Worm (Caenorhabditis elegans) whole organism, L4/young adult: ENCODE measurements around the gene elpc-4.
A peak's percentile ranks its signal among the peaks of the same experiment; 100 is the strongest.

Experiments
- W03F9.2 ChIP-seq: fragments of 150-350 bp; optimal IDR thresholded peaks from 2 replicates; lab custom pipeline; 2014; ENCODE audit warnings: missing biosample characterization, missing genetic modification characterization
- dao-5 ChIP-seq: sonication (generic microtip); optimal IDR thresholded peaks from 2 replicates; lab custom pipeline; 2016; ENCODE audit warnings: missing genotype, missing genetic modification characterization, moderate library complexity, missing compliant biosample characterization
- him-1 ChIP-seq: sonication (generic microtip); optimal IDR thresholded peaks from 2 replicates; lab custom pipeline; 2016; ENCODE audit warnings: missing genotype, missing genetic modification reagents, missing genetic modification characterization, missing compliant biosample characterization

Gene elpc-4

DNA sequence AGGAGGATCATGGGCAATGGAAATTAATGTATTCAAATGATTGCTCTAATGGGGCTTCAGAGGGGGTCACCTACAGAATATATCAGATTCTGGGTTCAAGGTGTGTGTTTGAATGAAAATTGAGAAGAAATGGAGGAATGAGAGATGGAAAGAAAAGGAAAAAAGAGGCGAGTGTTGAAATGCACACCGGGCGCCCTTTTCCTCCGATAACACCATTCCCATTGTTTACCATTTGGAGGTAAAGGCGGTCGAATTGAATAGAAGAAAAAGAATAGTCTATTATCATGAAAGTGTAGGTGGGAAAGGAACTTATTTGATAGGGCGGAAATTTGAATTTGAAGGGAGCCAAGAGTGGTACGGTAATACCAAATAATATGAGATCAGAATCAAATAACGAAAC is 11.4 kb upstream of the elpc-4 start:
- no peak for TF ChIP-seq dao-5
- TF ChIP-seq W03F9.2 (tag; lab: Kevin White, UChicago): no peak
- no peak for TF ChIP-seq him-1 (tag; lab: Kevin White, UChicago)

DNA sequence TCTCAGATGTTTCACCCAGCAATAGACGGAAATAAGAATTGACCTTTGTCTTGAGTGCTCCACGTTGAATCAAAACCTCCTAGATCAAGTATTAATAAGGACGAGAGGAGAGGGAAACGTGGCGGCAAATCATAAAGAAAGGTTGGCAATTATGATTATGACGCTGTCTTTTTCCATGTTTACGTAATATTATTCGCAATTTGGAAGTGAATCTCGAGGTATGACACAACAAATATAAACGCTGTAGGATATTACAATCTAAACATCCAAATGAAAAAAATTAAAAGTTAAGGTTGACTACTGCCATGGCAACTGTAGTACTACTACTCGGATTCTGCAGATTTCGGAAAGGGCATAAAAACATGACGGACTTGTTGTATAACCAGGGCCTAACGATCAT is 10.6 kb upstream of the elpc-4 start:
- TF ChIP-seq dao-5 (no peak), W03F9.2 (tag; lab: Kevin White, UChicago) (no peak), him-1 (tag; lab: Kevin White, UChicago) (no peak)

DNA sequence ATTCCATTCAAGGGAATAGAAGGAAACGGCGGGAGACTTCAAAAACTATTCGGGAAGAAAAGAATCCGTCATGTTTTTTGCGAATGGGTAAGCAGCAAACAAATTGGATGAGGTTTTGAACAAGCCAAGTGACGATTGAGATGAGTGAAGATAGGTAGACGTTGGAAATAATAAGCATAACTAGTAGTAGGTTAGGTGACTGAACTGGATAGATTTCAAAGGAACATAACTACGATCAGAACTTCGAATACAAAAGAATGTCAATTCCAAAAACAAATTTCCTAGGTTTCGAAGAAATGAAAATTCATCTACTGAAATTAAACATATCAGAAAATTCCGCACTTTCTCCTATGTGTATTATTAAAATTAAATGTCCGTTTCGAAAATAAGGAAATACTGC is 9.2 kb upstream of the elpc-4 start:
- no peak for TF ChIP-seq him-1 (tag; lab: Kevin White, UChicago)
- TF ChIP-seq dao-5: no peak
- no peak for TF ChIP-seq W03F9.2 (tag; lab: Kevin White, UChicago)

DNA sequence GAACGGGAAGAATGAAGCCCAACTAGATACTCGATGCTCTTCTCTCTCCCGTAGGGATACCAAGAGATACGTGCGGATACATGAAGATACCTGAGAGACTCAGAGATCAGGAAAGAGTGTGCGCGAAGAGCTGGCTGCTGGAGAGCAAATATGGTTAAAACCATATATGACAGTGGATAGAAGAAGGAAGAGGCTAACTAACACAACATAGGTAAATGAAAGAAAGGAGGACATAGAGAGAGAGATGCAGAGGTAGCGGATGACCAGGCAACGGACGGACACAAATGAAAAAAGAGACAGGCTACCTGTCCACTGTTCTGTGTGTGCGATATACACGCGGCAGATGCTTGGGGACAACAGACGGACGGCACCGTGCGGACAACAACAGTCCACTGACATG is 8.7 kb upstream of the elpc-4 start:
- no peak for TF ChIP-seq W03F9.2 (tag; lab: Kevin White, UChicago)
- TF ChIP-seq him-1 (tag; lab: Kevin White, UChicago): no peak
- TF ChIP-seq dao-5: no peak

DNA sequence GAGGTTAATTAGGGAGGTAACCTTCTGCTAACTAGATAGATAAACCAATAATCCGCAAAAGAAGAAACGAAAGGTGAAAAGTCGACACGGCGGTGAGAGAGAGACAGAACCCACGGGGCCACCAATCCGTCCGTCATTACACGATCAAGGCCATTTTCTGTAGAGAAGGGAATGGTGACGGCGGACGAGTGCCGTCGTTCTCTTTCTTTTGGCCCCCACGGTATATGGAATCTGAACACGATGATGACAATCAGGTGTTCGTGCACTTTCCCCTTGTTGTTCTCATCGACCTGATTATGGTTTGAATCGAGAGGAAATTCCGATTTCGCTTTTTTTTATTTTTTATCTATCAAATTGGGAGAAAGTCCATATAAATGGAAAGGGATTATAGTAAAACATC is 7.4 kb upstream of the elpc-4 start:
- TF ChIP-seq W03F9.2 (tag; lab: Kevin White, UChicago) (no peak), him-1 (tag; lab: Kevin White, UChicago) (no peak), dao-5 (no peak)

DNA sequence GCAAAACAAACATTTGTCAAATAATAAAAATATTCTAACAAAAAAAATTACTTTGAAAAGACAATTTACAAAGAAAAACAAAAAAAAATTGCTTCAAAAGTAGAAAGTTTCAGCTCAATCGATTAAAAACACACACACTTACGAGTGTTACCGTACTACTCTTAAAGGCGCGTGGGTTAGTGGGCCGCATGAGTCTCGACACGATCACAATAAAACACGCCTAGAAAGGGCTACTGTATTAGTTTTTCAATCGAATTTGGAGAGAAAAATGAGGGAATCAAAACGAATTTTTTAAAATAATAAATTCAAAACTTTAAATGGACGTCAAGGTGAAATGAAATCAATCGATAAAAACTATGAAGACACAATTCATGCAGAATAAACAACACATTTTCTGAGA is 6.3 kb upstream of the elpc-4 start:
- TF ChIP-seq W03F9.2 (tag; lab: Kevin White, UChicago): peak; percentile 31
- no peak for TF ChIP-seq dao-5
- no peak for TF ChIP-seq him-1 (tag; lab: Kevin White, UChicago)

DNA sequence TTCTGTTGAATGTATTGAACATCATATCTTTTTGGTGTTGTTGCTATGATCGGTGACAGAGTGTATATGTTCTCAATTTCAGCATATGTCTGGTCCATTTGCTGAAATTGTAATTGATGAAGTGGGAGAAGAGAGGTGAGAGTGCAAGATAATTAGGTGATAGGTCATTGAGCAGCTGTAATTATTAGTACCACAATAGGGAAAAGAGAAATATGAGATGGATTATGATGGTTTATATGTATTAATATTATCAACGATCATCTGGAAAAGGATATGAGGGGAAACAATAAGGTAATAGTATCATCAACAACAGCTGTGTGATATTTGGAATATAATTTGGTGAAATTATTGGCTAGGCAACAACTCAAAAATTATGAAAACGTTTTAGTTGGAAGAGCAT is 4.5 kb upstream of the elpc-4 start, which contains the start of gene Y42H9B.3:
Y42H9B.3 (minus strand) TSS at position 101 of the 400 bp plus-strand sequence.
- TF ChIP-seq him-1 (tag; lab: Kevin White, UChicago): no peak
- TF ChIP-seq dao-5: no peak
- TF ChIP-seq W03F9.2 (tag; lab: Kevin White, UChicago): no peak

DNA sequence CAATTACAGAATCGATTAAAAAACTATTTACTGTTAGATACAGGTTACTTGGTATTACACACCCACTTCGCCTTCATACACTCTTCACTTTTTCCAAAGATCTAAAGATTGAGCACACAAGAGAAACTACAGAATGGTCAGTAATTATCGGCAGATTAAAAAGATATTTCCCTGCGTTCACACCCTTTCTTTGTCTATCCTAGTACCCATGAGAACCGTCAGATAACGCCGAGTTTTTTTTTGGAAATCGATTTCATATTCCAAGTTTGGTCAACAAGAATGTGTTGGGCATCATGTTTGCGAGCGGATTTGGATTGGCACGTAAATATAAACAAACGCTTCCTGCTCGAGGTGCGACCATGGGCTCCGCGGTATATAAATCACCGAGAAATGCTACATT is 2.9 kb upstream of the elpc-4 start, which contains the start of gene C26B2.8:
C26B2.8 (plus strand) TSS at position 301 of the 400 bp plus-strand sequence.
- TF ChIP-seq W03F9.2 (tag; lab: Kevin White, UChicago) (no peak), dao-5 (no peak), him-1 (tag; lab: Kevin White, UChicago) (no peak)

DNA sequence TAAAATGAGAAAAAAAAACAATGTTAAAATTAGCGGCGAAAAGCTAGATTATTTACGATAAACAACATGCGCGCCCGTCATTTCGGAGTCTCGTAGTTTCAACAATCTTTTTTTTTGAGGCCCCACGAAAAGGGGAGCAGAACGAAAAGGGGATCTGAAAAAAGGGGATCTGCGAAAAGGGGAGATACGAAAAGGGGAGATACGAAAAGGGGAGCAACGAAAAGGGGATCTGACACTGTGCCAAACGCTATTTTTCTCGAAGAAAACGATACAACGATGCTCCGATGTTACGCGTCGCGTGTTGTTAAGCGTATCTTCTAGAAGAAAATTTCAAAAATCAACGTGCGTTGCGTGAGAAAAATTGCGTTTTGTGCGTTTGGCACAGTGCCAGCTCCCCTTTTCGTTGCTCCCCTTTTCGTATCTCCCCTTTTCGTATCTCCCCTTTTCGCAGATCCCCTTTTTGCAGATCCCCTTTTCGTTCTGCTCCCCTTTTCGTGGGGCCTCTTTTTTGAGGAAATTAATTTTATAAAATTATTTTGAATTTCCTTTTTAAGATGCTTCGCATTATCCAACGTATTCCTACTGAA is 975 bp upstream of the elpc-4 start, which contains the start of gene C26B2.7:
C26B2.7 (plus strand) TSS at position 549 of the 587 bp plus-strand sequence.
- TF ChIP-seq him-1 (tag; lab: Kevin White, UChicago) (peak; percentile 53), W03F9.2 (tag; lab: Kevin White, UChicago) (peak; percentile 2)

DNA sequence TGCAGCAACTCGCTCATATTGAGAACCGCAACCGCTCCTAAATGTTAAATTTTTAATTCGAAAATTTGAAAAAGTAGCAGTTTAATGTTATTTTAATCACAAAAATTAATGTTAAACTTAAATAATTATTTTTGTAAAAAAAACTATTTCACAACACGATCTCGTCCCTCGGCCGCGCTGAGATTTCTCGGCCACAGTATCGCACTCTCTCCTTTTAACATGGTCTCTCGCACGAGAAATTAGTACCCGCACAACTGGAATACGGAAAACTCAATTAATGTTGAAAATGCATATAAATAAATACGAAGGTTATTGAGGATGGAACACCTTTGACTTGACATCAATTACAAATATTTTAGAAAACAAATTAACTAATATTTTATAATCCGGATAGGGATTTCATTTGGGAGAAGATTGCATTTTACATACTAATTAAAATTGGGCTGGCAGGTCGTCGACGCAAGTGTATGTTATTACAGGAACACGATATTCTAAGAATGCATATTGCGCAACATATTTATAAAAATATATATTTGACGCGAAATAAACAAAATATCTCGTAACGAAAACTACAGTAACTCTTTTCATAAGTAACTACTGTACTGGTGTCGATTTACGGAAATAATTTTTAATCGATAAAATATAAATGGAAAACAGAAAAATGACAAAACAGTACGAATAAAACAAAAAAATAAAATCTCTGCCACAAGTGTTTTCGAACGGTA is 3.1 kb downstream of the elpc-4 start, which contains the start of gene dnc-4:
dnc-4 (minus strand) TSS at position 37 of the 725 bp plus-strand sequence.
- TF ChIP-seq him-1 (tag; lab: Kevin White, UChicago) (no peak), W03F9.2 (tag; lab: Kevin White, UChicago) (no peak), dao-5 (no peak)

DNA sequence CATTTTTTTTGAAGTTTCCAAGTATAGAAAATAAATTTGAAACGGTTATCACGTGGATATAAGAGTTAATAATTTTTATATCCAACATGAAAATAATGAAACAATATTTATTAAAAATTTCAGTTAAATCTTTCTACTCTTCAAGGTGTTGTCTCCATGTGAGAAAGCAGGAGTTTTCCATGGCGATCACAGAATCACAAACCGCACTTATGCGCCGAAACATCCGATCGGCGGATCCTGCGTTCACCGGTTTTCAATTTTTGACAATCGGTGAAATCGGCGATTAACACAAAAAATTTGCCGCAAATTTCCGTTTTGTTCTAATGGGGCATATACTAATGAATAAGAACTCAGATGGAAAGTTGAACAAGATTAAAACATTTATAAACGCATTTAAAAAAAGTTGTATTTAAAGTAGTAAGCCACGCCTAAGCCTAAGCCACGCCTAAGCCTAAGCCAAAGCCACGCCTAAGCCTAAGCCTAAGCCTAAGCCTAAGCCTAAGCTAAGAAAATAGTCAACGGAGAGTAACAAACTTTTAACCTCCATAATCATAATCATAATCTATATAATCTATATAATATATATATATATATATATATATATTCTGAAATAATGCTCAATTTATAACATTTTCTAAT is 5.4 kb downstream of the elpc-4 start, which contains the start of gene C26B2.2:
C26B2.2 (minus strand) TSS at position 88 of the 639 bp plus-strand sequence.
- TF ChIP-seq dao-5 (no peak), W03F9.2 (tag; lab: Kevin White, UChicago) (no peak), him-1 (tag; lab: Kevin White, UChicago) (no peak)

DNA sequence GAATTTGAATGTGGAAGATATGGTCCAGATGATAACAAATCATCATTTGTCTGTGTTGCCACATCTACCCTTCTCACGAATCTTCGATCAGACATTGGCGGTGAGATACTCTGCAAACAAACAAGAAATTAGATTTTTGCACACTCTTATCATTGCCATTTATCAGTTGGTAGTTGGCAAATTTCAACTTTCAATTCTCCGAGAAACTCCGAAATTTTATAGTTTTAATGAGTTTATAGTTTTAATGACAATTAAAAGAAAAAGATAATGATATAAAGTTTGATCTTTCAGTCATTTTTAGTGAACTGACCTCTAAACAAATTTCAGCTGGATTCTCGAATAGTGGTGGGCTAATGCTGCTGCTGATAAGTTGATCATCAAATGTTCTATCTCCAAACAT is 7.1 kb downstream of the elpc-4 start:
- no peak for TF ChIP-seq dao-5
- TF ChIP-seq him-1 (tag; lab: Kevin White, UChicago): no peak
- TF ChIP-seq W03F9.2 (tag; lab: Kevin White, UChicago): no peak

DNA sequence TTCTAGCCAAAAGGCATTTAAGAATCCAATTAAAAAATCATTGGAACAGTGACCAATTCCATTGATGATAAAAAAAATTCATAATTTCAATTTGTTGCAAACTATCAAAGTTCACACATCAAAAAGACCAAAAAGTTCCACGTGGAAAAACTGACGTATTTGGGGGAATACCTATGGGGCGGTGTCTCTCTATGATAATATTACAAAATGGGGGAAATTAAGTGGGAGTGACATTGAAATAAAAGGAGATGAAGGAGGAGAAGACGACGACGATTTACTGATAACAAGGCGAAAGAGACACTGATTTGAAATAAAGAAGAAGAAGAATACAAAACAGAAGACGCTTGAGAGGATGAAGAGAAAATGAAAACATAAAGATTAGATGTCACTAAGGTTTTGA is 9.6 kb downstream of the elpc-4 start:
- TF ChIP-seq dao-5: no peak
- no peak for TF ChIP-seq him-1 (tag; lab: Kevin White, UChicago)
- TF ChIP-seq W03F9.2 (tag; lab: Kevin White, UChicago): no peak
